Worm (Caenorhabditis elegans): ENCODE measurements around the gene F08G2.8.

DNA sequence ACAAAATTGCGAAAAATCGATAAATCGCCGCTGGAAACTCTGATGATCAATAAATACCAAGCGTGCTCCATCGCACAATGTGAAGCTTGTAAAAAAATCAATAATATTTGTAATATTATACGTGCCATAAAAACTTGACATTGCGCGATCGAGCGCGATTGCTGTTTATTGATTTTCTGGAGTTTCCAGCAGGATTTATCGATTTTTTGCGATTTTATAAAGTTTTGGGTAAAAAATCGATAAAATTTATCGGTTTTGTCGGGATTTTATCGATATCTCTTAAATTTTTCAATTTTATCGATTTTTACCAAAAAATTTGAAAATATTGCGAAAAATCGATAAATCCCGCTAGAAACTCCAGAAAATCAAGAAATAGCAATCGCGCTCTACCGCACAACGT, 47.7 kb downstream of the F08G2.8 start:
- no peak for TF ChIP-seq Y95B8A.8 (GFP tag; IDR thresholded peaks at IDR 0.05)
- TF ChIP-seq madf-8 (GFP tag; conservative IDR thresholded peaks at IDR 0.05), result no peak
- TF ChIP-seq madf-6 (GFP tag; IDR thresholded peaks at IDR 0.05), result no peak
- TF ChIP-seq athp-1 (tag; optimal IDR thresholded peaks at IDR 0.05), result no peak
